Fruit fly (Drosophila melanogaster): ENCODE data around the gene CG46339.
A peak's percentile ranks its signal among the peaks of the same experiment; 100 is the strongest.

DNA sequence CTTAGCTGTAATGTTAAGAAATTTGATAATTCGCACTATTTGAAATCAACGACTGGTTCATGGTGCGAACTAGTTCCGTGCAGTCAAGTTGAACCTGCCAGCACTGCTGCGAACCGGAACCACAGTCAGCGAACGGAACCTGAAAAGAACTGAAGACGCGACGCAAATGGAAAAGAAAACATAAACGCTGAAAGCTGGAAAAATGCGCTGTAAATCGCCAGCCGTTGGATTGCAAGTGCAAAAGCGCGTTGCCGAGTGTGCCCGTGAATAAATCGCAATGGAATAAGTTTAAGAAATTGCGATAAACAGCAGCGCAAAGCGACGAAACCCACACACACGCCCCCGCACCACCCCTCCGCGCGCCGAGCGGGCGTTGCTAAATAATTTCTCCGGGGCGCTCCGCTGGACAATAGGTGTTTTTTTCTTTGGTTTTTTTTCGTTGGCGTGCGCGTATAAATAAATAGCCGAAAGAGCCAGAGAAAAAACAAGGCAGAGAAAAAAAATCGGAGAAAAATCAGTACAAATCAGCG lies 51.3 kb downstream of the CG46339 start, which contains the start of gene CG5521:
- TF ChIP-seq toe (GFP tag; optimal IDR thresholded peaks at IDR 0.05) (no peak), CG14711 (tag; optimal IDR thresholded peaks at IDR 0.05) (no peak), Mnt (GFP tag; optimal IDR thresholded peaks at IDR 0.05) (peak; percentile 23)
